Fruit fly (Drosophila melanogaster): ENCODE measurements around the gene CG32137.

Gene CG32137

DNA sequence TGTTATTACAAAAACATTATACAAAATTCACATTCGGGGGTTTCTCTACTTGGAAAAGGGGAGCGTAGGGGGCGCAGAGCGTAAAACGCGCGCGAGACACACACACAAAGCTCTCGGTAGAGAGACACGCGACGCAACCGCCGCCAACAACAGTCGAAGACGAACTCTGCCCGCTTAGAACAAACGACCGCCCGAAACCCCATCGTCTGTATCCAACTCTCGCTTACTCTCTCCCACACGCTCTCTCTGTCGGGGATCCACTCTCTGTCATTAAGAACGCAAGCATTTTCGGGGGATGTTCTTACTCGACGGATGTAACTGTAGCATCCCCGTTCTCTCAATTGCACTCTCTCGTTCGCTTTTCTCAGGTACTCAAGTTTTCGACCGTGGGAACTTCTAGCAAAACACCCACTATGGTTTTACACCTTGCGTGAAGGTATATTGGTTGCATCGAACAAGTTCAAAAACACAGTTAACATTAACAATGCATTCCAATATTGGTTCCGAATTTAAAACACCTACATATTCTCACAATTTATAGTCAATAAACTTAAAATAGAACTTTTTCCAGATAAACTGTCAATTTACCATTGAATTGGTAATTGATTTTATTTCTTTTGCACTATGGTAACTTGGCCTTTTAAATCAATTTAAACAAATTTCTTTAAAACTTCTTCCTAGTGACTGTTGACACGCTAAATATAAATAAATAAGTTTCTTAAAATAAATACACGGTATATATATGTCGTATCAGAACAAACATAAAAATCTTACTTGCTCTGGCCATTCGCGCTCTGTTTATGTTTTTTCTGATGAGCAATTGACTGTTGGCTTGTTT is 19.0 kb upstream of the CG32137 start:
- TF ChIP-seq tj (GFP tag; optimal IDR thresholded peaks at IDR 0.05) (peak; percentile 32), bab1 (GFP tag; optimal IDR thresholded peaks at IDR 0.05) (peak; percentile 65), CG11617 (GFP tag; optimal IDR thresholded peaks at IDR 0.05) (peak; percentile 78), cic (GFP tag; optimal IDR thresholded peaks at IDR 0.05) (no peak), CG12768 (GFP tag; optimal IDR thresholded peaks at IDR 0.05) (peak; percentile 84), ovo (GFP tag; optimal IDR thresholded peaks at IDR 0.05) (no peak), CG33017 (tag; optimal IDR thresholded peaks at IDR 0.05) (peak; percentile 75), CG14711 (tag; optimal IDR thresholded peaks at IDR 0.05) (peak; percentile 55), Hr96 (GFP tag; optimal IDR thresholded peaks at IDR 0.05) (peak; percentile 68), cnc (optimal IDR thresholded peaks at IDR 0.05) (no peak), CG1620 (GFP tag; optimal IDR thresholded peaks at IDR 0.05) (no peak), Mnt (GFP tag; optimal IDR thresholded peaks at IDR 0.05) (peak; percentile 16), toe (GFP tag; optimal IDR thresholded peaks at IDR 0.05) (peak; percentile 65), Clk (GFP tag; optimal IDR thresholded peaks at IDR 0.05) (peak; percentile 24), kay (GFP tag; ENCODE audit: borderline replicate concordance) (peak; percentile 88), CG7045 (GFP tag; optimal IDR thresholded peaks at IDR 0.05) (peak; percentile 86), CG7101 (tag; optimal IDR thresholded peaks at IDR 0.05) (peak; percentile 74), Crg-1 (GFP tag; optimal IDR thresholded peaks at IDR 0.05) (no peak), CG5204 (GFP tag; optimal IDR thresholded peaks at IDR 0.05) (peak; percentile 73), pad (GFP tag; optimal IDR thresholded peaks at IDR 0.05) (peak; percentile 77)

DNA sequence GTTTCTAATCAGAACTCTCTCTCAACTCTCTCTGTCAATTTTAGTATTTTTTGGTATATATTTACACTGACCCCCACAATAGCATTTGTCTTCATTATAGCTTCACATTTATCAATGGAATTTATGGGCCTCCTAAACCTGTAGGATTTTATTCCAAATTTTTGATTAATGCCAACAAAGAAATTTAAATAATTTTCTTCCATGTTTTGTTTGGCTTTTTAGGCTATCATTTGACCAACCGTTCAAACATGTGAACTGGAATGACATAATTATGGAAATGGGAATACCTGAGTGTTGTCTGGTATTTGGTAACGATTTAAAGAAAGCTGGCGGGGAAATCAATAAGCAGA is 18.4 kb upstream of the CG32137 start:
- no peak for TF ChIP-seq CG33017 (tag; optimal IDR thresholded peaks at IDR 0.05)
- no peak for TF ChIP-seq Crg-1 (GFP tag; optimal IDR thresholded peaks at IDR 0.05)
- no peak for TF ChIP-seq pad (GFP tag; optimal IDR thresholded peaks at IDR 0.05)
- no peak for TF ChIP-seq toe (GFP tag; optimal IDR thresholded peaks at IDR 0.05)
- TF ChIP-seq Hr96 (GFP tag; optimal IDR thresholded peaks at IDR 0.05), result no peak
- no peak for TF ChIP-seq CG5204 (GFP tag; optimal IDR thresholded peaks at IDR 0.05)
- TF ChIP-seq CG14711 (tag; optimal IDR thresholded peaks at IDR 0.05), result no peak
- no peak for TF ChIP-seq bab1 (GFP tag; optimal IDR thresholded peaks at IDR 0.05)
- TF ChIP-seq cic (GFP tag; optimal IDR thresholded peaks at IDR 0.05), result no peak

DNA sequence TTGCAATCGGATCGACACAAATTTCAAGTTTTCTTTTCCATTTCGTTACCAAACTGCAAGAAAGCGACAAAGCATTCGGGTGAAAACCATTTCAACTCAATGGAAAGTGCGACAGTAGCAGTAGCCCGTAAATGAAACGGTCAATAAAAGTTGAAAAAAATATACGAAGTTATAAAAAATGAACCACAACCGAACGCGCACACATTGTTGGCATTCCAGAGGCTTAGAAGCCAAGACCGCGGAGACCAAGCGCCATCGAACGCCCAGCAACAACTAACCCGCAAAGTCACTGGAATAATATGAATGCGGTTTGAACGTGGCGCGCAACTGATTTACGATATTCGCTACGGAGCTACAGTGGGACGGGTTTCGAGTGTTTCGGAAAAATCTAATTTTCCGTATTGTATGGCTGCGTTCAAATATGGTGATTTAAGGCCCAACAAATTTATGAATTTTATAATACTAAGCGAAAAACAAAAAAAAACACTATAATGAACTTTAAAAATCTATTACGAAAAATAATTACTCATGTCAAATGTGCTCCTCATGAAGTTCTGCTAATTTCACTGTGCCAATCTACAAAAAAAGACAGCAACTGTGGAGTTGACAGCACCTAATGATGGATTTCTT is 16.9 kb upstream of the CG32137 start:
- TF ChIP-seq kay (GFP tag; ENCODE audit: borderline replicate concordance), result no peak
- no peak for TF ChIP-seq CG33017 (tag; optimal IDR thresholded peaks at IDR 0.05)
- peak; percentile 31 for TF ChIP-seq bab1 (GFP tag; optimal IDR thresholded peaks at IDR 0.05)
- no peak for TF ChIP-seq CG1620 (GFP tag; optimal IDR thresholded peaks at IDR 0.05)
- TF ChIP-seq cic (GFP tag; optimal IDR thresholded peaks at IDR 0.05), result no peak
- no peak for TF ChIP-seq Mnt (GFP tag; optimal IDR thresholded peaks at IDR 0.05)

DNA sequence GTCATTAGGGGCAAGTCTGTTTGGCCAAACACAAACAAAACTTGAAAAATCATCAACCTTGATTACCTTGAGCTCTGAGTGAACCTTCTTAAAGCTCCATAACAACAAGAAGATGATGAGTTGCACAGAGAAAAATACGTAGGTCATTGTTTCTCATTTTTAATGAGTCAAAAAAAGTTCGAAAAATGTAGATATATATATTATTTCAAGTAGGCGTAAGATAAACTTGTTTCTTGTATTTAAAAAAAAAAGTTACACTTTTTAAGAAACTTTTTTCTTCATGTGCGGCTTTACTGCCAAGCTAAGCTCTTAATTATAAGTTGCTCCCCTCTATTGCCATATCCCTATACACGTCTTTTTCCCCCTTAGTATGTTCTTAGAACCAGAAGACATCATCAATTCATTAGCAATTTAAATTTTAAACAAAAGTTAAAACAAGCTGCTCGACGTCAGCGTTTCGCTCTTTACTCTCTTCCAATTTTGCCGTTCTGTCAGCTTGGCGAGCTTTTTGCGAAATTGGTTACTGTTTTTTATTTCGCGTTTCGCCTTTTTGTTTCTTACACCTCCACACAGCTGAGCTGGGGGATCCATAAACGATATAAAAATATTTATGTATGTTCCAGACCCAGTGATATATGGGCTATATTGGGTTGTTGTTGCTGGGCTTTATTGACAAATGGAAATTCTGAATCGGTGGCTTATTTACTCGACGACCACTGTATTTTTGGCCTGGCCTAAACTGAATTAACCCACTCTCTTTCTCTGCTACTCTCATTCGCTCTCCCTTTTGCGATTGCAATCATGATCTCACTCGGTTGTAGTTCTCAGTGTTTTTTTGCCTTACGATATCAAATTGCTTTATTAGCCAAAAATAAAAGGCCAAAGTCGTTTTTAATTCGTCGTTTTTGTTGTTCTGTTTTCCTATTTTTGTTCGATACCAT is 15.4 kb upstream of the CG32137 start:
- no peak for TF ChIP-seq ovo (GFP tag; optimal IDR thresholded peaks at IDR 0.05)
- TF ChIP-seq pad (GFP tag; optimal IDR thresholded peaks at IDR 0.05), result no peak
- peak; percentile 68 for TF ChIP-seq kay (GFP tag; ENCODE audit: borderline replicate concordance)
- TF ChIP-seq bab1 (GFP tag; optimal IDR thresholded peaks at IDR 0.05), result peak; percentile 6
- TF ChIP-seq Crg-1 (GFP tag; optimal IDR thresholded peaks at IDR 0.05), result peak; percentile 24
- no peak for TF ChIP-seq CG7101 (tag; optimal IDR thresholded peaks at IDR 0.05)
- no peak for TF ChIP-seq Clk (GFP tag; optimal IDR thresholded peaks at IDR 0.05)
- peak; percentile 61 for TF ChIP-seq tj (GFP tag; optimal IDR thresholded peaks at IDR 0.05)

DNA sequence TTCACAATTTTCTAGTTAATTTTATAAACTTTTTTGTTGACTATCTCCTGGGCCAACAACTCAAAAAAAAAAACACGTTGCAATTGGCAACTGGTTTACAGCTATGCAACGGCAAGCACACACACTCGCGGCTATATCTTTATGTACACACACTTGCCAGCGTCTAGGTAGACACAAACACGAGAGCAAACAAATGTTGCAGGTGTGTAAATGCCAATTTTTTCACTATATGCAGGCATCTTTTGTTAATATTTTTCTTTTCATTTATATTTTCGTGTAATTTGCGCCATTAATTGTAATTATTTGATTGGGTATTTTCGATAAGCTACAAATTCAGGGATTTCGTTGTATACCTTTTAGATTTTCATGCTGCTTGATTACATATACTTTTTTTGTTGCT is 14.4 kb upstream of the CG32137 start:
- TF ChIP-seq CG11617 (GFP tag; optimal IDR thresholded peaks at IDR 0.05) (no peak), Clk (GFP tag; optimal IDR thresholded peaks at IDR 0.05) (no peak), CG33017 (tag; optimal IDR thresholded peaks at IDR 0.05) (no peak), Crg-1 (GFP tag; optimal IDR thresholded peaks at IDR 0.05) (peak; percentile 47), CG7101 (tag; optimal IDR thresholded peaks at IDR 0.05) (peak; percentile 9)

- TF ChIP-seq bab1 (GFP tag; optimal IDR thresholded peaks at IDR 0.05) (no peak), tj (GFP tag; optimal IDR thresholded peaks at IDR 0.05) (peak; percentile 23), Clk (GFP tag; optimal IDR thresholded peaks at IDR 0.05) (no peak)
Observed at dm6 chr3L:13925117-13925726, 13.8 kb upstream of the CG32137 start, which contains the start of gene Rgl. Gene Rgl (minus strand): TSS chr3L:13925335.

All from whole organism, adult.